Fruit fly (Drosophila melanogaster) whole organism, prepupa: Measurements from ENCODE around the gene CG13733.

Experiments
- CG3919 ChIP-seq: fragments of 200-800 bp; sonication (Bioruptor generic); optimal IDR thresholded peaks from 3 replicates; lab custom pipeline; 2016; ENCODE audit warnings: missing biosample characterization, missing genetic modification characterization
- CG4318 ChIP-seq: fragments of 200-800 bp; sonication (Bioruptor generic); optimal IDR thresholded peaks from 3 replicates; lab custom pipeline; 2017; ENCODE audit warnings: missing biosample characterization, mild to moderate bottlenecking, missing genetic modification characterization
- Hr4 ChIP-seq: fragments of 200-800 bp; sonication (Bioruptor generic); optimal IDR thresholded peaks from 3 replicates; lab custom pipeline; 2016; ENCODE audit warnings: missing biosample characterization, missing genetic modification characterization
- Sox14 ChIP-seq: fragments of 200-800 bp; sonication (Bioruptor generic); optimal IDR thresholded peaks from 3 replicates; lab custom pipeline; 2016; ENCODE audit warnings: missing biosample characterization, missing genetic modification characterization
- net ChIP-seq: fragments of 200-800 bp; sonication (Bioruptor generic); optimal IDR thresholded peaks from 3 replicates; lab custom pipeline; 2016; ENCODE audit warnings: missing biosample characterization, missing genetic modification characterization

- TF ChIP-seq CG3919 (GFP tag; lab: Kevin White, UChicago) (peak; percentile 56), Sox14 (peak; percentile 40), Hr4 (peak; percentile 62), net (GFP tag; lab: Kevin White, UChicago) (peak; percentile 51), CG4318 (GFP tag; lab: Kevin White, UChicago) (peak; percentile 8)
Observed at dm6 chr3L:17485280-17485792, 6.6 kb upstream of the CG13733 start.
